Worm (Caenorhabditis elegans) whole organism, mixed stage, embryonic: ENCODE data around the gene srbc-65.

Experiments
- lin-32 ChIP-seq: fragments of 200-800 bp; sonication (Bioruptor generic); optimal IDR thresholded peaks from 2 replicates; lab custom pipeline; 2018; ENCODE audit warnings: mild to moderate bottlenecking, missing genetic modification characterization, missing compliant biosample characterization
- mep-1 ChIP-seq: fragments of 150-350 bp; optimal IDR thresholded peaks from 2 replicates; lab custom pipeline; 2017; ENCODE audit warnings: missing biosample characterization, missing genetic modification reagents, missing genetic modification characterization, inconsistent platforms
- nhr-28 ChIP-seq: fragments of 150-350 bp; optimal IDR thresholded peaks from 2 replicates; lab custom pipeline; 2014; ENCODE audit warnings: missing biosample characterization, missing genetic modification characterization
- sptf-1 ChIP-seq: sonication (generic microtip); optimal IDR thresholded peaks from 2 replicates; lab custom pipeline; 2017; ENCODE audit warnings: mild to moderate bottlenecking, missing genetic modification characterization, moderate library complexity, missing compliant biosample characterization
- unc-62 ChIP-seq: fragments of 150-350 bp; optimal IDR thresholded peaks from 2 replicates; lab custom pipeline; 2014; ENCODE audit warnings: missing biosample characterization, missing genetic modification reagents, missing genetic modification characterization
- ztf-11 ChIP-seq: fragments of 150-350 bp; optimal IDR thresholded peaks from 2 replicates; lab custom pipeline; 2014; ENCODE audit warnings: missing biosample characterization, missing genetic modification characterization

- TF ChIP-seq unc-62 (GFP tag; lab: Kevin White, UChicago) (no peak), mep-1 (tag; lab: Kevin White, UChicago) (no peak), nhr-28 (tag; lab: Kevin White, UChicago) (no peak), lin-32 (GFP tag; lab: Kevin White, UChicago) (no peak), ztf-11 (tag; lab: Kevin White, UChicago) (no peak), sptf-1 (tag; lab: Kevin White, UChicago) (no peak)
Observed at ce11 chrV:16517619-16518018, 33.2 kb upstream of the srbc-65 start, which contains the start of gene F36D3.4.
